Fruit fly (Drosophila melanogaster): ENCODE results near the gene Pak3.

Gene Pak3

DNA sequence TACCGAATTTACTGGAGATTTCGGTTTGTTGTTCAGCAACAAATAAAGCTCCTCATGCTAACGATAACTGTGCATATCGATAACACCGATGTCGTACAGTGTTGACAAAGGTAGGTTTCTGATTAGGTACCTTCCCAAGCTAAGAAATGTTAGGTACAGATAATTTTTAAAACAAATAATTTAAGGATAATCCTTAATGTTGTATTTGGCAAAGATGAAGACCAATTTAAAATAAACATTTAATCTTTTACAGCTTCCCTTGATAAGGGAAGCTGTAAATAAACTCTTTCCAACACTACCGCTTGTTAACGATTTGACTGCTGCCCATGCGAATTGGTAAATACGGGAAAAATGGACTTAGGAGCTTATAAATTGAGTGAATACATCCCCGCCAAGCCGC lies 10.7 kb downstream of the Pak3 start, which contains the start of the genes Ttc1 and CG14882 (continued):
- TF ChIP-seq tna (GFP tag; IDR thresholded peaks at IDR 0.05; ENCODE audit: partially characterized antibody) (peak; percentile 45; the same call in 1 of the 2 replicates), gt (GFP tag; IDR thresholded peaks at IDR 0.05) (no peak; the same call in 1 of the 2 replicates), her (GFP tag; optimal IDR thresholded peaks at IDR 0.05) (peak; percentile 84), gcm (GFP tag; optimal IDR thresholded peaks at IDR 0.05) (peak; percentile 76), Meics (GFP tag; optimal IDR thresholded peaks at IDR 0.05) (peak; percentile 80), Asciz (GFP tag; optimal IDR thresholded peaks at IDR 0.05) (no peak), NC2α (GFP tag; optimal IDR thresholded peaks at IDR 0.05) (peak; percentile 72), kni (GFP tag; optimal IDR thresholded peaks at IDR 0.05) (no peak), CG6683 (GFP tag; optimal IDR thresholded peaks at IDR 0.05) (peak; percentile 51), CG2116 (GFP tag; optimal IDR thresholded peaks at IDR 0.05) (peak; percentile 72), ap (GFP tag; IDR thresholded peaks at IDR 0.05) (peak; percentile 89), cas (GFP tag; IDR thresholded peaks at IDR 0.05) (peak; percentile 51; the same call in 1 of the 2 replicates), CG18262 (tag; optimal IDR thresholded peaks at IDR 0.05) (peak; percentile 81), vfl (GFP tag; optimal IDR thresholded peaks at IDR 0.05) (peak; percentile 84), BtbVII (GFP tag; optimal IDR thresholded peaks at IDR 0.05) (peak; percentile 68), onecut (GFP tag; IDR thresholded peaks at IDR 0.05) (peak; percentile 45), Spps (tag; optimal IDR thresholded peaks at IDR 0.05) (peak; percentile 44), CG7357 (GFP tag; IDR thresholded peaks at IDR 0.05) (no peak), YL-1 (GFP tag; optimal IDR thresholded peaks at IDR 0.05) (peak; percentile 38), CG4854 (GFP tag; optimal IDR thresholded peaks at IDR 0.05) (peak; percentile 66), ssp (GFP tag; IDR thresholded peaks at IDR 0.05) (peak; percentile 74), CG3726 (GFP tag; IDR thresholded peaks at IDR 0.05) (peak; percentile 68; the same call in 2 of the 3 replicates), CG16815 (GFP tag; optimal IDR thresholded peaks at IDR 0.05) (peak; percentile 56), Taf1 (GFP tag; IDR thresholded peaks at IDR 0.05) (peak; percentile 77), CG17186 (GFP tag; optimal IDR thresholded peaks at IDR 0.05) (no peak), CG15514 (GFP tag; optimal IDR thresholded peaks at IDR 0.05) (peak; percentile 65), Atf3 (GFP tag; optimal IDR thresholded peaks at IDR 0.05) (peak; percentile 53), Mad (GFP tag; optimal IDR thresholded peaks at IDR 0.05) (peak; percentile 86), hkb (optimal IDR thresholded peaks at IDR 0.05) (no peak), hkb (GFP tag; IDR thresholded peaks at IDR 0.05) (peak; percentile 92), zfh1 (GFP tag; IDR thresholded peaks at IDR 0.05) (peak; percentile 91), CG7839 (tag; optimal IDR thresholded peaks at IDR 0.05) (no peak), CG10979 (tag; optimal IDR thresholded peaks at IDR 0.05) (peak; percentile 74), gcm2 (GFP tag; optimal IDR thresholded peaks at IDR 0.05) (peak; percentile 42), CG4820 (GFP tag; optimal IDR thresholded peaks at IDR 0.05) (peak; percentile 61), GATAe (GFP tag; conservative IDR thresholded peaks at IDR 0.05) (no peak; the same call in 1 of the 2 replicates), corto (GFP tag; optimal IDR thresholded peaks at IDR 0.05) (no peak), E2f1 (GFP tag; IDR thresholded peaks at IDR 0.05) (peak; percentile 70), gfzf (GFP tag; optimal IDR thresholded peaks at IDR 0.05) (peak; percentile 13), croc (GFP tag; conservative IDR thresholded peaks at IDR 0.05) (peak; percentile 66), ara (GFP tag; IDR thresholded peaks at IDR 0.05) (peak; percentile 66), wdn (GFP tag; IDR thresholded peaks at IDR 0.05) (peak; percentile 84), sc (optimal IDR thresholded peaks at IDR 0.05) (no peak), sc (GFP tag; optimal IDR thresholded peaks at IDR 0.05) (peak; percentile 61), MBD-R2 (GFP tag; IDR thresholded peaks at IDR 0.05) (peak; percentile 93), CG13775 (GFP tag; optimal IDR thresholded peaks at IDR 0.05) (peak; percentile 85), cwo (GFP tag; optimal IDR thresholded peaks at IDR 0.05) (peak; percentile 68), HHEX (GFP tag; optimal IDR thresholded peaks at IDR 0.05) (peak; percentile 75), odd (GFP tag; optimal IDR thresholded peaks at IDR 0.05) (no peak), CG1603 (tag; optimal IDR thresholded peaks at IDR 0.05) (peak; percentile 70), CG12299 (tag; optimal IDR thresholded peaks at IDR 0.05) (peak; percentile 84)
